Worm (Caenorhabditis elegans) whole organism, L1 larva: ENCODE results near the gene C56G3.2.

ENCODE experiments used
- C04F5.9 ChIP-seq: sonication (generic microtip); optimal IDR thresholded peaks from 2 replicates; lab custom pipeline; 2016; ENCODE audit warnings: missing genetic modification characterization, missing compliant biosample characterization
- C16A3.4 ChIP-seq: fragments of 150-350 bp; optimal IDR thresholded peaks from 2 replicates; lab custom pipeline; 2014; ENCODE audit warnings: missing biosample characterization, missing genetic modification characterization
- C34B4.2 ChIP-seq: sonication (generic microtip); optimal IDR thresholded peaks from 2 replicates; lab custom pipeline; 2017; ENCODE audit warnings: mild to moderate bottlenecking, missing genetic modification characterization, missing compliant biosample characterization
- F16B12.6 ChIP-seq: fragments of 150-350 bp; optimal IDR thresholded peaks from 2 replicates; lab custom pipeline; 2014; ENCODE audit warnings: missing biosample characterization, missing genetic modification characterization
- Y116A8C.19 ChIP-seq: sonication (generic microtip); optimal IDR thresholded peaks from 2 replicates; lab custom pipeline; 2016; ENCODE audit warnings: missing compliant biosample characterization, missing genetic modification characterization, borderline replicate concordance
- aha-1 ChIP-seq: fragments of 150-350 bp; optimal IDR thresholded peaks from 2 replicates; lab custom pipeline; 2014; ENCODE audit warnings: missing biosample characterization, missing genetic modification characterization
- ceh-8 ChIP-seq: fragments of 200-800 bp; sonication (Bioruptor generic); optimal IDR thresholded peaks from 2 replicates; lab custom pipeline; 2018; ENCODE audit warnings: mild to moderate bottlenecking, missing genetic modification characterization, moderate library complexity, missing compliant biosample characterization
- ceh-82 ChIP-seq, 3 experiments: fragments of 150-350 bp in 1 of 3; sonication (generic microtip) in 2 of 3; optimal IDR thresholded peaks; 2 replicates each; lab custom pipeline; 2014 to 2017; ENCODE audit warnings: missing biosample characterization in 3 of 3, missing genetic modification characterization in 3 of 3
- ceh-88 ChIP-seq: fragments of 200-800 bp; sonication (Bioruptor generic); IDR thresholded peaks from 2 replicates; pipeline ENCODE4 v1.3.6; 2022; ENCODE audit warnings: missing genetic modification characterization, missing compliant biosample characterization
- ces-1 ChIP-seq: fragments of 150-350 bp; optimal IDR thresholded peaks from 2 replicates; lab custom pipeline; 2014; ENCODE audit warnings: missing biosample characterization, missing genetic modification reagents, missing genetic modification characterization
- dpl-1 ChIP-seq, 3 experiments: fragments of 150-350 bp in 2 of 3; sonication (generic microtip) in 1 of 3; optimal IDR thresholded peaks; 2 replicates each; lab custom pipeline; 2014 to 2017; ENCODE audit warnings: missing biosample characterization in 3 of 3, missing genetic modification characterization in 3 of 3, missing genetic modification reagents in 3 of 3
- efl-1 ChIP-seq, 4 experiments: fragments of 150-350 bp; optimal IDR thresholded peaks in 3 of 4; peaks in 1 of 4; 1 replicate in 1 of 4; 2 replicates in 3 of 4; lab custom pipeline; 2014; ENCODE audit warnings: missing biosample characterization in 2 of 4, missing genetic modification characterization in 2 of 4, missing genetic modification reagents in 2 of 4
- egl-13 ChIP-seq: sonication (generic microtip); optimal IDR thresholded peaks from 2 replicates; lab custom pipeline; 2016; ENCODE audit warnings: missing genotype, missing genetic modification reagents, missing genetic modification characterization, missing compliant biosample characterization
- egl-27 ChIP-seq, 2 experiments: fragments of 150-350 bp in 1 of 2; sonication (generic microtip); optimal IDR thresholded peaks; 3 replicates each; lab custom pipeline; 2017 to 2018; ENCODE audit warnings: missing biosample characterization in 2 of 2, missing genetic modification characterization in 2 of 2, missing genetic modification reagents in 2 of 2
- elt-2 ChIP-seq: sonication (generic microtip); optimal IDR thresholded peaks from 2 replicates; lab custom pipeline; 2016; ENCODE audit warnings: missing genetic modification characterization, mild to moderate bottlenecking, inconsistent platforms, missing compliant biosample characterization, missing genetic modification reagents
- ets-5 ChIP-seq: fragments of 200-800 bp; sonication (Bioruptor generic); IDR thresholded peaks from 2 replicates; pipeline ENCODE4 v1.3.6; 2022; ENCODE audit warnings: missing genetic modification characterization, missing compliant biosample characterization
- fkh-10 ChIP-seq: sonication (generic microtip); optimal IDR thresholded peaks from 2 replicates; lab custom pipeline; 2017; ENCODE audit warnings: missing biosample characterization, missing genetic modification reagents, missing genetic modification characterization
- fkh-4 ChIP-seq: sonication (generic microtip); optimal IDR thresholded peaks from 2 replicates; lab custom pipeline; 2016; ENCODE audit warnings: missing compliant biosample characterization, missing genetic modification characterization, borderline replicate concordance
- fos-1 ChIP-seq: fragments of 150-350 bp; optimal IDR thresholded peaks from 2 replicates; lab custom pipeline; 2014; ENCODE audit warnings: missing biosample characterization, missing genetic modification characterization
- grh-1 ChIP-seq: fragments of 200-800 bp; sonication (Bioruptor generic); IDR thresholded peaks from 2 replicates; pipeline ENCODE4 v1.3.6; 2022; ENCODE audit warnings: missing genetic modification reagents, missing genetic modification characterization, missing compliant biosample characterization
- hlh-17 ChIP-seq: fragments of 200-800 bp; sonication (Bioruptor generic); optimal IDR thresholded peaks from 2 replicates; lab custom pipeline; 2018; ENCODE audit warnings: missing genetic modification characterization, mild to moderate bottlenecking, missing compliant biosample characterization, moderate library complexity, borderline replicate concordance
- hlh-4 ChIP-seq: sonication (generic microtip); optimal IDR thresholded peaks from 2 replicates; lab custom pipeline; 2016; ENCODE audit warnings: mild to moderate bottlenecking, missing genetic modification characterization, missing compliant biosample characterization
- isw-1 ChIP-seq: fragments of 200-800 bp; sonication (Bioruptor generic); IDR thresholded peaks from 2 replicates; pipeline ENCODE4 v1.3.6; 2022; ENCODE audit warnings: missing genetic modification characterization, missing compliant biosample characterization
- jun-1 ChIP-seq: fragments of 150-350 bp; optimal IDR thresholded peaks from 2 replicates; lab custom pipeline; 2014; ENCODE audit warnings: missing biosample characterization, missing genetic modification reagents, missing genetic modification characterization
- lin-13 ChIP-seq: fragments of 150-350 bp; optimal IDR thresholded peaks from 2 replicates; lab custom pipeline; 2014; ENCODE audit warnings: missing biosample characterization, missing genetic modification reagents, missing genetic modification characterization
- lin-14 ChIP-seq: fragments of 200-800 bp; sonication (Bioruptor generic); optimal IDR thresholded peaks from 2 replicates; lab custom pipeline; 2018; ENCODE audit warnings: mild to moderate bottlenecking, missing genetic modification characterization, moderate library complexity, missing compliant biosample characterization
- lin-35 ChIP-seq, 2 experiments: fragments of 150-350 bp; optimal IDR thresholded peaks; 2 replicates each; lab custom pipeline; 2014; ENCODE audit warnings: missing biosample characterization in 2 of 2, missing genetic modification characterization in 2 of 2, missing genetic modification reagents in 2 of 2
- lin-39 ChIP-seq: fragments of 150-350 bp; optimal IDR thresholded peaks from 2 replicates; lab custom pipeline; 2014; ENCODE audit warnings: missing biosample characterization, missing genetic modification reagents, missing genetic modification characterization
- lsy-2 ChIP-seq, 2 experiments: fragments of 150-350 bp; optimal IDR thresholded peaks; 2 replicates each; lab custom pipeline; 2014; ENCODE audit warnings: missing biosample characterization in 2 of 2, missing genetic modification characterization in 2 of 2
- mab-9 ChIP-seq: fragments of 200-800 bp; sonication (Bioruptor generic); IDR thresholded peaks from 2 replicates; pipeline ENCODE4 v1.3.6; 2022; ENCODE audit warnings: missing genetic modification reagents, missing genetic modification characterization, missing compliant biosample characterization
- mep-1 ChIP-seq: fragments of 150-350 bp; optimal IDR thresholded peaks from 2 replicates; lab custom pipeline; 2014; ENCODE audit warnings: missing biosample characterization, missing genetic modification characterization
- nhr-19 ChIP-seq: fragments of 200-800 bp; sonication (Bioruptor generic); conservative IDR thresholded peaks from 2 replicates; pipeline ENCODE4 v1.3.6; 2022; ENCODE audit warnings: missing genetic modification characterization, missing compliant biosample characterization
- nhr-20 ChIP-seq: sonication (generic microtip); optimal IDR thresholded peaks from 2 replicates; lab custom pipeline; 2016; ENCODE audit warnings: mild to moderate bottlenecking, missing genetic modification characterization, missing compliant biosample characterization
- nhr-237 ChIP-seq: fragments of 150-350 bp; optimal IDR thresholded peaks from 2 replicates; lab custom pipeline; 2014; ENCODE audit warnings: missing biosample characterization, missing genetic modification characterization
- nhr-28 ChIP-seq: fragments of 150-350 bp; optimal IDR thresholded peaks from 2 replicates; lab custom pipeline; 2014; ENCODE audit warnings: missing biosample characterization, missing genetic modification characterization
- nhr-47 ChIP-seq: sonication (generic microtip); optimal IDR thresholded peaks from 2 replicates; lab custom pipeline; 2016; ENCODE audit warnings: mild to moderate bottlenecking, missing genetic modification characterization, moderate library complexity, missing compliant biosample characterization
- nhr-71 ChIP-seq: sonication (generic microtip); optimal IDR thresholded peaks from 2 replicates; lab custom pipeline; 2016; ENCODE audit warnings: mild to moderate bottlenecking, missing genetic modification characterization, moderate library complexity, missing compliant biosample characterization
- nhr-77 ChIP-seq: fragments of 150-350 bp; optimal IDR thresholded peaks from 2 replicates; lab custom pipeline; 2014; ENCODE audit warnings: missing biosample characterization, missing genetic modification characterization
- nhr-84 ChIP-seq: sonication (generic microtip); optimal IDR thresholded peaks from 2 replicates; lab custom pipeline; 2017; ENCODE audit warnings: missing biosample characterization, missing genetic modification characterization
- pqm-1 ChIP-seq: sonication (generic microtip); optimal IDR thresholded peaks from 3 replicates; lab custom pipeline; 2017; ENCODE audit warnings: missing biosample characterization, missing genetic modification characterization
- rnt-1 ChIP-seq: sonication (generic microtip); optimal IDR thresholded peaks from 2 replicates; lab custom pipeline; 2016; ENCODE audit warnings: mild to moderate bottlenecking, missing genetic modification characterization, moderate library complexity, missing compliant biosample characterization
- skn-1 ChIP-seq: fragments of 150-350 bp; optimal IDR thresholded peaks from 2 replicates; lab custom pipeline; 2014; ENCODE audit warnings: missing biosample characterization, missing genetic modification characterization
- tlp-1 ChIP-seq: fragments of 150-350 bp; optimal IDR thresholded peaks from 2 replicates; lab custom pipeline; 2014; ENCODE audit warnings: missing biosample characterization, missing genetic modification characterization
- unc-130 ChIP-seq: fragments of 150-350 bp; optimal IDR thresholded peaks from 2 replicates; lab custom pipeline; 2017; ENCODE audit warnings: missing biosample characterization, missing genetic modification characterization, inconsistent platforms
- unc-30 ChIP-seq: sonication (generic microtip); optimal IDR thresholded peaks from 2 replicates; lab custom pipeline; 2017; ENCODE audit warnings: missing biosample characterization, missing genetic modification characterization
- unc-86 ChIP-seq: sonication (generic microtip); optimal IDR thresholded peaks from 2 replicates; lab custom pipeline; 2016; ENCODE audit warnings: missing genetic modification characterization, missing compliant biosample characterization
- unc-98 ChIP-seq: fragments of 200-800 bp; sonication (Bioruptor generic); IDR thresholded peaks from 2 replicates; pipeline ENCODE4 v1.3.6; 2022; ENCODE audit warnings: missing genetic modification characterization, missing compliant biosample characterization
- xbp-1 ChIP-seq: sonication (generic microtip); optimal IDR thresholded peaks from 2 replicates; lab custom pipeline; 2016; ENCODE audit warnings: missing genetic modification characterization, missing compliant biosample characterization

Gene C56G3.2

DNA sequence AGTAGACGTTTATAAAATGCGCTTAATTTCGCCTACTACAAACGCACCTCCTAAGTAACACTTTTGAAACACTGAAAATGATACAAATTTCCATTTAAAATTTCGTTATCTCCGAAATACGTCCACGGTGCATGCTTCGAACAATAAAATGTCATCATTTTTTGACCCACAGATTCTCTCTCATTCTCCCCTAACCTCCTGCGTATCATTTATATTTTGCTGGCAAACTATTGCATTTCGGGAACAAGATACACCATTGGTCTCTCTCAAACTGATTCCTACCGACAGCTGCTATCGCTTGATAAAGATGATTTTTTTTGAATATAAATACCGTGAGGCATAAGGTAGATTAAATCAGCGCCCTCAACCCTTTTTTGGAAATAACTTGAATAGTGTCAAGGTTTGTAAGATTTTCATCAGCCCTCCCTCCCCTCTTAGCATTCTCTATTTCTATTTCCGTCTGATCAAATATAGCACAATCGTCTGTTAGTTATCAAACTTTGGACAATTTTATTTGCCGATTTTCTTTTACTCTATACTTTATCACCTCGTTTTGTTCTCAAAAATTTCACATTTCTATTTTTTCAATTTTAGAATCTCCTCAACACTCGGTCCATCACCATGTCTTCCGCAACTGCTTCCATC is 24.3 kb upstream of the C56G3.2 start, which contains the start of gene C07D8.6 (continued):
- TF ChIP-seq nhr-47 (no peak), C34B4.2 (tag; lab: Kevin White, UChicago) (no peak), mep-1 (tag; lab: Kevin White, UChicago) (no peak), elt-2 (tag; lab: Kevin White, UChicago) (peak; percentile 91), unc-98 (GFP tag; lab: Robert Waterston, UW) (no peak), jun-1 (tag; lab: Kevin White, UChicago) (no peak), unc-86 (tag; lab: Kevin White, UChicago) (no peak), hlh-17 (no peak), lsy-2 (tag; optimal IDR thresholded peaks at IDR 0.05; lab: Kevin White, UChicago) (no peak), nhr-71 (tag; lab: Kevin White, UChicago) (peak; percentile 49), nhr-28 (no peak), lin-39 (tag; lab: Kevin White, UChicago) (no peak), ceh-82 (tag; optimal IDR thresholded peaks at IDR 0.05; lab: Kevin White, UChicago) (no peak), lin-13 (GFP tag; lab: Kevin White, UChicago) (no peak), aha-1 (tag; lab: Kevin White, UChicago) (no peak), isw-1 (GFP tag; lab: Robert Waterston, UW) (no peak), nhr-20 (tag; lab: Kevin White, UChicago) (peak; percentile 48), Y116A8C.19 (no peak), fkh-4 (tag; lab: Kevin White, UChicago) (no peak), ets-5 (no peak), nhr-237 (tag; lab: Kevin White, UChicago) (no peak), hlh-4 (tag; lab: Kevin White, UChicago) (no peak), mab-9 (GFP tag; lab: Robert Waterston, UW) (no peak), skn-1 (tag; lab: Kevin White, UChicago) (peak; percentile 79), egl-13 (tag; lab: Kevin White, UChicago) (no peak), rnt-1 (tag; lab: Kevin White, UChicago) (no peak), dpl-1 (GFP tag; optimal IDR thresholded peaks at IDR 0.05; lab: Kevin White, UChicago) (no peak), lin-35 (GFP tag; optimal IDR thresholded peaks at IDR 0.05; lab: Kevin White, UChicago) (peak in 1 of 2 experiments; percentile 40), nhr-77 (tag; lab: Kevin White, UChicago) (peak; percentile 12), xbp-1 (tag; lab: Kevin White, UChicago) (no peak), ces-1 (no peak), C16A3.4 (tag; lab: Kevin White, UChicago) (no peak), tlp-1 (tag; lab: Kevin White, UChicago) (no peak), F16B12.6 (tag; lab: Kevin White, UChicago) (no peak), fkh-10 (GFP tag; lab: Kevin White, UChicago) (no peak), unc-130 (tag; lab: Kevin White, UChicago) (no peak), pqm-1 (tag; lab: Kevin White, UChicago) (no peak), nhr-19 (GFP tag; lab: Robert Waterston, UW) (no peak), lin-14 (GFP tag; lab: Kevin White, UChicago) (peak; percentile 56), fos-1 (tag; lab: Kevin White, UChicago) (no peak), unc-30 (tag; lab: Kevin White, UChicago) (no peak), egl-27 (tag; optimal IDR thresholded peaks at IDR 0.05; lab: Kevin White, UChicago) (no peak), grh-1 (GFP tag; lab: Robert Waterston, UW) (no peak), C04F5.9 (tag; lab: Kevin White, UChicago) (no peak), nhr-84 (tag; lab: Kevin White, UChicago) (no peak), efl-1 (optimal IDR thresholded peaks at IDR 0.05; lab: Kevin White, UChicago) (no peak), efl-1 (GFP tag; optimal IDR thresholded peaks at IDR 0.05 in 1 of 2; lab: Kevin White, UChicago) (peak in 1 of 2 experiments; percentile 45), ceh-8 (GFP tag; lab: Kevin White, UChicago) (no peak), ceh-88 (GFP tag; lab: Robert Waterston, UW) (no peak)
